Fruit fly (Drosophila melanogaster): Measurements from ENCODE around the gene Cnep1r2.

Gene Cnep1r2

DNA sequence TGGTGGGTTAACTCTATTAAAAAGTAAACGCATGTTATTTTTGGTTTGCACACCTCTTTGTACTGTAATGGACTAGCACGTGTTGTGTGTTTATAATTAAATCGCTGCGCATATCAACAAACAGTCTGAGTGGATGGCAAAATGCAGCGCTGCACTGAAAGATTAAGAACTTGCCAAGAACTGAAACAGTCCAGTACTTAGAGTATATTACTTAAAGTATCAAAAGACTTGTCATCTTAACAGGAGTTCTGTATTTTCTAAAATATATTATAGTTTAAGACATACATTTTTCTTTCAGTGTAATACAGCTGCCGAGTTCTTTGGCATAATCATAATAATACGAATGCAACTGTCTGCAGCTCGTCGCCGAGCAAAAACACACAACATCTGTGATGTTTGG, 10.5 kb downstream of the Cnep1r2 start:
- no peak for TF ChIP-seq psq (optimal IDR thresholded peaks at IDR 0.05)
- no peak for TF ChIP-seq ttk (optimal IDR thresholded peaks at IDR 0.05)
- TF ChIP-seq Sin3A (optimal IDR thresholded peaks at IDR 0.05), result no peak
- no peak for TF ChIP-seq insv (optimal IDR thresholded peaks at IDR 0.05)
- no peak for TF ChIP-seq h (optimal IDR thresholded peaks at IDR 0.05)
- TF ChIP-seq Myc (optimal IDR thresholded peaks at IDR 0.05), result no peak

DNA sequence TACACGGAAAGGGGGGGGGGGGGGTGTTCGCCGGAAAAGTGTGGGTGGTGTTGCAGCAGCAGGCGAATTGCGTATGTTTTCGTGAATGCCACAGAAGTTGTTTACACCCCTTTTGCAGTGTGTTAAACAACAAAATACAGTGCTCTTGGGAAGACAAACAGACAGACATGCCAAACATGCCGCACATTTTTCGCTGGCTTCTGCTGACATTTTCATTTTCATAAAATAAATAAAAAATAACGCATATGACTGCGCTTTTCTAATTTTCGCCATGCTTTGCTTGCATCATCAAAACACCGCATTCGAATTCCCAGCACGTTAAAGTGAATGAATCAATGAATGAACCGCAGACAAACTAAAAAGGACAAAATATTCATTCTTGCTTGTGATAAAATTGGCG, 13.3 kb downstream of the Cnep1r2 start:
- TF ChIP-seq ttk (optimal IDR thresholded peaks at IDR 0.05), result no peak
- no peak for TF ChIP-seq insv (optimal IDR thresholded peaks at IDR 0.05)
- no peak for TF ChIP-seq Myc (optimal IDR thresholded peaks at IDR 0.05)
- TF ChIP-seq Sin3A (optimal IDR thresholded peaks at IDR 0.05), result no peak
- no peak for TF ChIP-seq h (optimal IDR thresholded peaks at IDR 0.05)
- TF ChIP-seq psq (optimal IDR thresholded peaks at IDR 0.05), result no peak

DNA sequence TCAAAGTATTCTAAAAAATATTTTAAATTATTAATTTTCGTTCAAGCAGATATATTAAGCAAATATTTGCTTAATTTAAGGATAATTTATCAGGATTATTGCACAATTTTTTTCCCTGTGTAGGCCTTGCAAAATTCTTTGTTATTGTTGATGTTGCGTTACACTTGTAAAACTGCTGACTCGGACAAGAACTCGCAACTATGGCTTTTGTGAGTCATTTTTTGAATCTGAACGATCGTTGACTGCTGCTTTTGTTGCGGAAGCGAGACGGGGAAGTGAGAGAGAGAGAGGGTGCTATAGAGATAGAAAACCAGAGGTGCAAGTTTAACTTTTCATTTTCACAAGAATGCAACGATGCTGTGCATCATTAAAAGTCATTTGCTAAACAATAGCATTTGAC, 14.5 kb downstream of the Cnep1r2 start:
- TF ChIP-seq ttk (optimal IDR thresholded peaks at IDR 0.05) (no peak), psq (optimal IDR thresholded peaks at IDR 0.05) (no peak), insv (optimal IDR thresholded peaks at IDR 0.05) (no peak), Sin3A (optimal IDR thresholded peaks at IDR 0.05) (no peak), h (optimal IDR thresholded peaks at IDR 0.05) (no peak), Myc (optimal IDR thresholded peaks at IDR 0.05) (no peak)

DNA sequence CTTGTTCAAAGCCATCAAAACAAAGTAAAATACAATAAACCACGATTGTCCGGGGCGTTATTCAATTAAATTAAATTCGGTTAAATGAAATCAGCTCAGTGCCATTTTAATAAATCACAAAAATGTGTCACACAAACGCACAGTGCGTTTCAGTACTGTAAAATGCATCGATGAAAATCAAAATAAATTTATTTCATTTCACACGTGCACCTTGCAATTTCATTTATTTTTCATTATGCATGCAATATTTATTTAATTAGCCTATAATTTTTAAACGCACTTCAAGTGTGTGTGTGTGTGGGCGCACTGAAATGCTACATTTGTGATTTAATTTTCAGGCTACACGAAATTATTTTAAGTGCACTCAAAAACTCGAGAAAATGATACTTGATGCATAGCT, 16.5 kb downstream of the Cnep1r2 start:
- TF ChIP-seq psq (optimal IDR thresholded peaks at IDR 0.05), result no peak
- TF ChIP-seq insv (optimal IDR thresholded peaks at IDR 0.05), result no peak
- TF ChIP-seq Myc (optimal IDR thresholded peaks at IDR 0.05), result no peak
- TF ChIP-seq h (optimal IDR thresholded peaks at IDR 0.05), result no peak
- no peak for TF ChIP-seq ttk (optimal IDR thresholded peaks at IDR 0.05)
- TF ChIP-seq Sin3A (optimal IDR thresholded peaks at IDR 0.05), result no peak

DNA sequence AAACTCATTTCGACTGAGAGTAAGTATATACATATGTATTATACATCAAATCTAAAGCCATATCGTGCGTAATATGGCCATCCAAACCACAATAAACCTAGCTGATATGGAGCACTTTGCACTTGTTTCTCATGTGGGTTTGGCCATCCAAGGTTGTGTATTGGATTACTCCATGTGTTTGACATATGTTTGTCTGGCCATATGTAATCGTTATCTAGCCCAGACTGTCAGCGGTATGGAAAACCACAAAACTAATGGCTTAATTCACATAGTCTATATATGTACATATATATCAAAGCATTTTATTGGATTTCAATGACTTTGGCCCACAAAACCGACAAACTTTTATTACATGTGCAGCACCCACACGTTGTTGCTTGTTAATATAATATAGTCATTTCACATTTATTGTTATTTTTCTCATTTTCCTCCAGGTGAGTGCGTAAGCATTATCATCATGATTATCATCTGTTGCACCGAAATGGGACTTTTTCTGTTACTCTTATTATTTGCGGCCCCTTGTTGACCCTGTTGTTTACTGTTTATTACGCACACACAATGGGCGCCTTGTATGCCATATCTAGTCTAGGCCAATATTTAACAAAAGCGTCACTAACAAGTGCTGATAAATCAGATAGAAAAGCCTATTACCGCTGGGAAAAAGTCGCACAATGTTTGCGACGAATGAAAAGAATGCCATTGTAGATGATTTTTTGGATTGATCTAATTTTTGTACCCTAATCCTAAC, 18.7 kb downstream of the Cnep1r2 start:
- no peak for TF ChIP-seq insv (optimal IDR thresholded peaks at IDR 0.05)
- no peak for TF ChIP-seq Sin3A (optimal IDR thresholded peaks at IDR 0.05)
- no peak for TF ChIP-seq ttk (optimal IDR thresholded peaks at IDR 0.05)
- TF ChIP-seq psq (optimal IDR thresholded peaks at IDR 0.05), result no peak
- TF ChIP-seq h (optimal IDR thresholded peaks at IDR 0.05), result no peak
- no peak for TF ChIP-seq Myc (optimal IDR thresholded peaks at IDR 0.05)

DNA sequence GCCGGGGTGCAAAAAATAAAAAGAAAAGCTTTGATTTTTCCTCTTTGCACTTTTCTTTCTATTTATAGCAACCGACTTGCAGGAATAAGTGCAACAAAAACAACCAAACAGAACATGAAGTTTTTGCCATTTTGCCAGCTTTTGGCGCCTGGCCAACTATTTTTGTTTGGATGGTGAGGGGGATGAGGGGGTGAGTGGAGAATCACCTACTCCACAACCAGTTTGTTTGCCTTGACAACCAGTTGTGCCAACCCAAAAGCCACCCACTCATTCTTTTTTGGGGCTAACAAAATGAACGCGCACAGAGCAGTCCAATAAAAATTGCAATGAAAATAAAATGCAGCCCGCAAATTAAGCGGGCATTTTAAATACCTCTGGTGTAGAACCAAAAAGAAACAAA, 19.4 kb downstream of the Cnep1r2 start:
- TF ChIP-seq h (optimal IDR thresholded peaks at IDR 0.05), result no peak
- TF ChIP-seq Myc (optimal IDR thresholded peaks at IDR 0.05), result no peak
- no peak for TF ChIP-seq insv (optimal IDR thresholded peaks at IDR 0.05)
- TF ChIP-seq ttk (optimal IDR thresholded peaks at IDR 0.05), result no peak
- TF ChIP-seq Sin3A (optimal IDR thresholded peaks at IDR 0.05), result no peak
- TF ChIP-seq psq (optimal IDR thresholded peaks at IDR 0.05), result no peak

DNA sequence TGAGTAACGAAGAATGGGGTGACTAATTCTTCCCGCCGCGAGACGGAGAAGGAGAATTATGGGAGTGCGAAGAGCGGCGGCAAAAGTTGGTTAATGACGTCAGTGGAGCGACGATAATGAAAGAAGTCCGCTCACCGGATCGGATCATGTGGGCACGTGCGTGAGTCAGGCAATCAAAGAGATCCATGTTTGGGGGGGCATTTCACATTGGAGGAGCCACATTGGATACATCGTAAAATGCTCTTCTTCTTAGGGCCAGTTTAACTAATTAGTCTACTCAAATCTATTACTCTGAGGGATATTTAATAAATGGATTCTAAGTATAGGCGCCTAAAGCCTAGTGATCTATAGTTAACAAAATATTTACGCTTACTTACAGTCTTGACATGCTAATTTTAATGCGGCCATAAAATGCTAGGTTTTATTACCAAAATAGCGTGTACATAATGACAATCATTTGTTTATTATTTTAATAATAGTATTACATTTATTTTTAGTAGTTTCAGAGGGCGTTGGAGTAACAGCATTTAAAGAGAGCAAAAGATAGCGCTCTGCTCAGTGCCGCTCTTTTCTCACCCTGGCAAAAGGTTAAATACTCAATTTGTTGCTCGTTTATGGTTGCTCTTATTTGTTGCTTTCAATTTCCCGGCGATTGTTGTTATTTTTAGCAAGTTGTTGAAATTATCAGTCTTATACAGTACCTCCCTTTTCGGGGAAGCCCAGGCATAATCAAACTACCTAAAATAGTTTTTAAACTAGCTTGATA, 20.6 kb downstream of the Cnep1r2 start:
- TF ChIP-seq ttk (optimal IDR thresholded peaks at IDR 0.05), result no peak
- no peak for TF ChIP-seq Myc (optimal IDR thresholded peaks at IDR 0.05)
- TF ChIP-seq Sin3A (optimal IDR thresholded peaks at IDR 0.05), result no peak

DNA sequence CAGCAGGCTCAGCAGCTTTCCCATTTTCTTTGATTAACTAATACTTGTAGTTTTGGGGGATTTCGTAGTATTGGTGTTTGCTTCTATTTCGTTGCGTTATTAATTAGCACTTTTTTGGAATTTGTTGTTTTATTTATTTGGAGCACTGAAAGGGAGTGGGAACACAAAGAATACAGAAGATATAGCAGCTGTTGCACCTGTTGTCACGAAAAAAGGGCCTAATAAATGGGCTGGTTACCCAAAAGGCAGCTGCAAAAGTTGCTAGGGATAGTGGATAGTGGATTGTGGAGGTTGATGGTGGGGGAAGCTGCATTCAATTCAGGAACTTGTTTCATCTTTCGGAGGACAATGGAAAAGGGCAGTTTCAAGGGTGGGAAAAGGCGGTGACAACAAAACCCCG, 21.6 kb downstream of the Cnep1r2 start:
- TF ChIP-seq Myc (optimal IDR thresholded peaks at IDR 0.05) (no peak), ttk (optimal IDR thresholded peaks at IDR 0.05) (no peak), psq (optimal IDR thresholded peaks at IDR 0.05) (no peak), insv (optimal IDR thresholded peaks at IDR 0.05) (no peak), h (optimal IDR thresholded peaks at IDR 0.05) (no peak), Sin3A (optimal IDR thresholded peaks at IDR 0.05) (no peak)

DNA sequence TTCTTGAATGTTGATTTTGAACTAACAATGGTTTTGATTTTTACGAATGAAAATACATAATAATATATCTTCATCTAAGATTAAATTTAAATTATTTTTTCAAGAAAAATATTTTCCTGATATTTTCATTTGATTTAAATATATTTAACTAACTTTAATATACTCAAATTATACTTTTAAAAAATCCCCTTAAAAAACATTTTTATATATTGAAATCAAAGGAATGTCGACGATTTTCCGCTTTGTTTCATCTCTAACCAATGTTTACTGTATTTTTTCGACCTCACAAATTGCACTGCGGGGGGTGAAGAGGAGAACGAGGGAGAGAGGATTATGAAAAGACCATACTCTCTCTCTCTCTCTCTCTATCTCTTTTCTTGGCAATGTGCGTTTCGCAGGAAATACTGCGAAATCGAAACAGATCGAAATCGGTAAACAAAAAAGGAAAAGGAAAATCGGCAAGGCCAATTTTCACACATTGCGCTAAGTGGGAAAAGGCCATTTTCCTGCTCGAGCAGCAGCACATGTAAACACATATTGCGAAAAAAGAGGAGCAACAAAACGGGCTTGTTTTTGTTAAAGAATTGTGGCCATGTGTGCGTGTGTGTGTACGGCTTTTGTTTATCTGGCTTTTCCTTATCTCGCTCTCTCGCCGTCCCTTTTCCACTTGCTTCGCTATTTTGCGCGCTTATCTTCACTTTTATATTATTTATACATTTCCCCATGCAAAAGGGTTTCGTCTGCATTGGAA, 22.2 kb downstream of the Cnep1r2 start:
- TF ChIP-seq Myc (optimal IDR thresholded peaks at IDR 0.05), result no peak
- TF ChIP-seq insv (optimal IDR thresholded peaks at IDR 0.05), result no peak
- TF ChIP-seq h (optimal IDR thresholded peaks at IDR 0.05), result no peak
- TF ChIP-seq psq (optimal IDR thresholded peaks at IDR 0.05), result no peak
- no peak for TF ChIP-seq ttk (optimal IDR thresholded peaks at IDR 0.05)
- TF ChIP-seq Sin3A (optimal IDR thresholded peaks at IDR 0.05), result no peak

DNA sequence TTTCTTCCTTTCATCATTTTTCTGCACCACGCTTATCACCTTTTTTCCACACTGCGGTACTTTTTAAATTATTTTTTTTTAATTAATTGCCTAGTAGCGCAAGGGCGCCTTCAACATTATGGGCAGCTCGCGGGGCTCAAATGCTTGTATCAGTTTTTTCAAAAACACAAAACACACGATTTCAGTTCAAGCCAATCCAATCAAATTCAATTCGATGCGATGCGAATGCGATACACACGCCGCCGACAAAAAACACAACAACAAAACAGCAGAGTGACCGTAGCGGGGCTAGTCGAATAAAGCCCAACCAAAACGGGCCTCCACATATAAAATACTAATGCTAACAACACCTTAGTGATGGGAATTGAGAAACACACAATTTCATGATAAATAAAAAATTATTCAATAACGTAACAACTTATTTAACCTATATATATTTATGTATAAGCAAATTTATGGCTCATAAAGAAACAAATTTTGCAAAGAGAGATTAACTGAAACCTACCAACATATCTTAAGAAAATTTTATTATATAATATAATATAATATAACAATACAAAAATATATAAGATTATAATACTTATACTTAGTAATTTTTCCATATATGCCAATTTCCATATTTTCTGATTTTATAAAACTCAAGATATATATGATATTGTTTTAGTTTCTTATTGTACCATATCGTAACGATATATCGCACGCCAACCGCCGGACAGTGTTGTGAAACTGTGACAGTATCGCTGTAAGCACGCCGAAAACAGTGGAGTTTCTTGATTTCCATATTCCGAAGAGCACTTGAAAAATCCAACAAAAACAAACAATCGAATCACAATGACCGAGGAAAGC, 23.0 kb downstream of the Cnep1r2 start, which contains the start of the genes CG32066 and CG8003:
Gene CG32066, minus strand, starts transcription at position 270 of the 846 bp plus-strand sequence.
Gene CG8003, plus strand, starts transcription at position 732 of the 846 bp plus-strand sequence.
- TF ChIP-seq insv (optimal IDR thresholded peaks at IDR 0.05), result no peak
- TF ChIP-seq psq (optimal IDR thresholded peaks at IDR 0.05), result no peak
- TF ChIP-seq ttk (optimal IDR thresholded peaks at IDR 0.05), result no peak
- TF ChIP-seq h (optimal IDR thresholded peaks at IDR 0.05), result no peak
- no peak for TF ChIP-seq Myc (optimal IDR thresholded peaks at IDR 0.05)
- TF ChIP-seq Sin3A (optimal IDR thresholded peaks at IDR 0.05), result no peak

DNA sequence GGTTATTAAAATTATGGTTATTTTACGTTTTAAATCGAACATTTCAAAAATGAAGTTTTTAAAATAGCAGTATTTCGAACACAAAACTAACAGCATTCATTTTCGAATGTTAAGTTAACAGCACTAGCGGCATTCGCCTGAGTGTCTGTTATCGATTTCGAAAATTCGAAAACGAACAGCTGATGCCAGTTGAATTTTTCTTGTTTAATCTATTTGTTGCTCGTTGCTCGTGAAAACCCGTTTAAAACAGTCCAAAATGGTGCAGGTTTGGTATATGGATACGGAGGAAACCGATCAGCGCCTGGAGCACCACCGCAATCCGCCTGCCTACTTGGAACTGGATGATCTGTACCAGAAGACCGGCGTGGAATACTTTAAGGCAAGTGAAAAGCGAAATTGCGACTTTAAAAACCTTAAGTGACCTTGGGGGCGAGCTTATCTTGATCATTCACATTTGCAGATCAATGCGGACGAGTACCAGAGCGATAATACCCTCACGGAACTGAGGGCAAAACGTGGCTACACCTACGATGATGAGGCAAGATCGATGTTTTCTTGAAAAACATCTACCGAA, 25.3 kb downstream of the Cnep1r2 start, which contains the start of gene Adi1:
Gene Adi1, plus strand, starts transcription at position 187 of the 574 bp plus-strand sequence.
- TF ChIP-seq h (optimal IDR thresholded peaks at IDR 0.05) (no peak), ttk (optimal IDR thresholded peaks at IDR 0.05) (no peak), Myc (optimal IDR thresholded peaks at IDR 0.05) (no peak), Sin3A (optimal IDR thresholded peaks at IDR 0.05) (no peak), psq (optimal IDR thresholded peaks at IDR 0.05) (no peak), insv (optimal IDR thresholded peaks at IDR 0.05) (no peak)
